Fruit fly (Drosophila melanogaster) whole organism, embryonic: ENCODE data around the gene CG17660.

ENCODE experiments used
- Atf3 ChIP-seq: fragments of 200-800 bp; sonication (Bioruptor generic); optimal IDR thresholded peaks from 3 replicates; lab custom pipeline; 2016; ENCODE audit warnings: missing biosample characterization, missing genetic modification characterization
- CG12769 ChIP-seq: fragments of 200-800 bp; sonication (Bioruptor generic); optimal IDR thresholded peaks from 2 replicates; lab custom pipeline; 2019; ENCODE audit warnings: missing biosample characterization, mild to moderate bottlenecking, missing genetic modification characterization, moderate library complexity
- CG14050 ChIP-seq: fragments of 200-800 bp; sonication (Bioruptor generic); IDR thresholded peaks from 3 replicates; pipeline ENCODE4 v1.3.6; 2022; ENCODE audit warnings: missing biosample characterization, missing genetic modification characterization
- CG14965 ChIP-seq: fragments of 200-800 bp; sonication (Bioruptor generic); optimal IDR thresholded peaks from 2 replicates; lab custom pipeline; 2016; ENCODE audit warnings: missing biosample characterization, missing genetic modification characterization, borderline replicate concordance
- CG17359 ChIP-seq: fragments of 200-800 bp; sonication (Bioruptor generic); optimal IDR thresholded peaks from 3 replicates; lab custom pipeline; 2018; ENCODE audit warnings: missing biosample characterization, mild to moderate bottlenecking, missing genetic modification characterization, moderate library complexity
- CG2116 ChIP-seq: fragments of 200-800 bp; sonication (Bioruptor generic); optimal IDR thresholded peaks from 3 replicates; lab custom pipeline; 2018; ENCODE audit warnings: missing biosample characterization, mild to moderate bottlenecking, missing genetic modification characterization
- CG30403 ChIP-seq: fragments of 200-800 bp; sonication (Bioruptor generic); optimal IDR thresholded peaks from 3 replicates; lab custom pipeline; 2016; ENCODE audit warnings: missing biosample characterization, missing genetic modification characterization
- CG33557 ChIP-seq: fragments of 200-800 bp; sonication (Bioruptor generic); optimal IDR thresholded peaks from 2 replicates; lab custom pipeline; 2019; ENCODE audit warnings: missing biosample characterization, mild to moderate bottlenecking, missing genetic modification characterization, moderate library complexity
- CG42726 ChIP-seq: fragments of 200-800 bp; sonication (Bioruptor generic); IDR thresholded peaks from 2 replicates; pipeline ENCODE4 v1.3.6; 2022; ENCODE audit warnings: missing biosample characterization, missing genetic modification characterization; ENCODE audit not compliant: partially characterized antibody
- CG43689 ChIP-seq: fragments of 200-800 bp; sonication (Bioruptor generic); IDR thresholded peaks from 2 replicates; pipeline ENCODE4 v1.3.6; 2022; ENCODE audit warnings: missing biosample characterization, missing genetic modification characterization
- CG4424 ChIP-seq: fragments of 200-800 bp; sonication (Bioruptor generic); optimal IDR thresholded peaks from 3 replicates; lab custom pipeline; 2016; ENCODE audit warnings: missing biosample characterization, missing genetic modification characterization
- CG6254 ChIP-seq: fragments of 200-800 bp; sonication (Bioruptor generic); optimal IDR thresholded peaks from 3 replicates; lab custom pipeline; 2017; ENCODE audit warnings: mild to moderate bottlenecking, missing biosample characterization, missing genetic modification reagents, missing genetic modification characterization
- CG6765 ChIP-seq: fragments of 200-800 bp; sonication (Bioruptor generic); optimal IDR thresholded peaks from 3 replicates; lab custom pipeline; 2017; ENCODE audit warnings: missing biosample characterization, mild to moderate bottlenecking, missing genetic modification characterization
- CG6813 ChIP-seq: fragments of 200-800 bp; sonication (Bioruptor generic); optimal IDR thresholded peaks from 2 replicates; lab custom pipeline; 2017; ENCODE audit warnings: missing biosample characterization, missing genetic modification characterization, mild to moderate bottlenecking, moderate library complexity, missing genetic modification reagents
- CG7928 ChIP-seq: fragments of 200-800 bp; sonication (Bioruptor generic); optimal IDR thresholded peaks from 2 replicates; lab custom pipeline; 2017; ENCODE audit warnings: missing biosample characterization, mild to moderate bottlenecking, missing genetic modification characterization
- CG8924 ChIP-seq: fragments of 200-800 bp; optimal IDR thresholded peaks from 3 replicates; lab custom pipeline; 2019; ENCODE audit warnings: missing biosample characterization, mild to moderate bottlenecking, missing genetic modification characterization, moderate library complexity
- CG9932 ChIP-seq: fragments of 200-800 bp; sonication (Bioruptor generic); IDR thresholded peaks from 2 replicates; pipeline ENCODE4 v1.3.6; 2022; ENCODE audit warnings: missing biosample characterization, missing genetic modification characterization
- CkIIα-i1 ChIP-seq: fragments of 200-800 bp; sonication (Bioruptor generic); IDR thresholded peaks from 2 replicates; pipeline ENCODE4 v1.3.6; 2022; ENCODE audit warnings: missing biosample characterization, missing genetic modification characterization
- Dek ChIP-seq: fragments of 200-800 bp; sonication (Bioruptor generic); optimal IDR thresholded peaks from 3 replicates; lab custom pipeline; 2019; ENCODE audit warnings: missing biosample characterization, mild to moderate bottlenecking, missing genetic modification characterization, moderate library complexity
- Eip74EF ChIP-seq, 2 experiments: fragments of 200-800 bp in 1 of 2; fragments of >200 bp in 1 of 2; sonication (Bioruptor generic) in 1 of 2; optimal IDR thresholded peaks; 2 replicates each; lab custom pipeline; 2017 to 2019; ENCODE audit warnings: missing biosample characterization in 2 of 2, missing genetic modification characterization in 2 of 2, mild to moderate bottlenecking in 1 of 2, moderate library complexity in 1 of 2
- Fer2 ChIP-seq: fragments of 200-800 bp; sonication (Bioruptor generic); optimal IDR thresholded peaks from 2 replicates; lab custom pipeline; 2018; ENCODE audit warnings: missing biosample characterization, mild to moderate bottlenecking, missing genetic modification characterization, moderate library complexity
- Gsc ChIP-seq: fragments of 200-800 bp; sonication (Bioruptor generic); IDR thresholded peaks from 2 replicates; pipeline ENCODE4 v1.3.6; 2022; ENCODE audit warnings: missing biosample characterization, missing genetic modification characterization
- HHEX ChIP-seq: fragments of 200-800 bp; sonication (Bioruptor generic); optimal IDR thresholded peaks from 3 replicates; lab custom pipeline; 2017; ENCODE audit warnings: missing biosample characterization, mild to moderate bottlenecking, missing genetic modification characterization, missing genetic modification reagents
- HLH4C ChIP-seq: fragments of 200-800 bp; sonication (Bioruptor generic); IDR thresholded peaks from 3 replicates; pipeline ENCODE4 v1.3.6; 2022; ENCODE audit warnings: missing biosample characterization, missing genetic modification characterization; ENCODE audit not compliant: partially characterized antibody
- Kr ChIP-seq: fragments of 200-800 bp; sonication (Bioruptor generic); optimal IDR thresholded peaks from 2 replicates; lab custom pipeline; 2017; ENCODE audit warnings: missing biosample characterization, mild to moderate bottlenecking, missing genetic modification characterization
- MTF-1 ChIP-seq: fragments of 200-800 bp; sonication (Bioruptor generic); optimal IDR thresholded peaks from 2 replicates; lab custom pipeline; 2018; ENCODE audit warnings: missing biosample characterization, mild to moderate bottlenecking, missing genetic modification characterization, borderline replicate concordance
- Meics ChIP-seq: fragments of 200-800 bp; sonication (Bioruptor generic); optimal IDR thresholded peaks from 2 replicates; lab custom pipeline; 2017; ENCODE audit warnings: missing biosample characterization, mild to moderate bottlenecking, missing genetic modification characterization
- NfI ChIP-seq: fragments of 200-800 bp; sonication (Bioruptor generic); optimal IDR thresholded peaks from 3 replicates; lab custom pipeline; 2018; ENCODE audit warnings: missing biosample characterization, mild to moderate bottlenecking, missing genetic modification characterization, moderate library complexity
- Opbp ChIP-seq: fragments of 200-800 bp; sonication (Bioruptor generic); IDR thresholded peaks from 3 replicates; pipeline ENCODE4 v1.3.6; 2022; ENCODE audit warnings: missing biosample characterization, missing genetic modification characterization; ENCODE audit not compliant: partially characterized antibody
- Trl ChIP-seq, 3 experiments: fragments of >200 bp in 2 of 3; fragments of 200-800 bp in 1 of 3; sonication (Bioruptor generic) in 1 of 3; optimal IDR thresholded peaks; 2 replicates in 1 of 3; 3 replicates in 2 of 3; lab custom pipeline; 2016 to 2017; ENCODE audit warnings: missing biosample characterization in 1 of 3, missing genetic modification characterization in 1 of 3
- Usf ChIP-seq: fragments of 200-800 bp; sonication (Bioruptor generic); optimal IDR thresholded peaks from 2 replicates; lab custom pipeline; 2017; ENCODE audit warnings: missing genotype, missing biosample characterization, missing genetic modification characterization
- ac ChIP-seq: fragments of 200-800 bp; sonication (Bioruptor generic); optimal IDR thresholded peaks from 3 replicates; lab custom pipeline; 2017; ENCODE audit warnings: missing biosample characterization, mild to moderate bottlenecking, missing genetic modification characterization
- ase ChIP-seq: fragments of 200-800 bp; sonication (Bioruptor generic); IDR thresholded peaks from 3 replicates; pipeline ENCODE4 v1.3.6; 2022; ENCODE audit warnings: missing biosample characterization, missing genetic modification characterization
- dmrt99B ChIP-seq: fragments of 200-800 bp; sonication (Bioruptor generic); optimal IDR thresholded peaks from 2 replicates; lab custom pipeline; 2018; ENCODE audit warnings: missing biosample characterization, mild to moderate bottlenecking, missing genetic modification characterization, moderate library complexity
- fd96Cb ChIP-seq: fragments of 200-800 bp; sonication (Bioruptor generic); optimal IDR thresholded peaks from 2 replicates; lab custom pipeline; 2018; ENCODE audit warnings: missing biosample characterization, mild to moderate bottlenecking, missing genetic modification characterization, moderate library complexity
- gem ChIP-seq: fragments of 200-800 bp; sonication (Bioruptor generic); optimal IDR thresholded peaks from 2 replicates; lab custom pipeline; 2019; ENCODE audit warnings: missing biosample characterization, mild to moderate bottlenecking, missing genetic modification characterization, moderate library complexity
- ham ChIP-seq: fragments of 200-800 bp; sonication (Bioruptor generic); IDR thresholded peaks from 2 replicates; pipeline ENCODE4 v1.3.6; 2022; ENCODE audit warnings: missing biosample characterization, missing genetic modification characterization
- hth ChIP-seq: fragments of >200 bp; optimal IDR thresholded peaks from 2 replicates; lab custom pipeline; 2017; ENCODE audit warnings: inconsistent platforms
- jigr1 ChIP-seq: fragments of 200-800 bp; sonication (Bioruptor generic); IDR thresholded peaks from 3 replicates; pipeline ENCODE4 v1.3.6; 2022; ENCODE audit warnings: missing biosample characterization, missing genetic modification characterization
- lbe ChIP-seq: fragments of 200-800 bp; sonication (Bioruptor generic); optimal IDR thresholded peaks from 2 replicates; lab custom pipeline; 2016; ENCODE audit warnings: missing biosample characterization, mild to moderate bottlenecking, missing genetic modification characterization
- mirr ChIP-seq: fragments of 200-800 bp; sonication (Bioruptor generic); optimal IDR thresholded peaks from 3 replicates; lab custom pipeline; 2018; ENCODE audit warnings: missing biosample characterization, mild to moderate bottlenecking, missing genetic modification characterization
- odd ChIP-seq: fragments of 200-800 bp; sonication (Bioruptor generic); optimal IDR thresholded peaks from 2 replicates; lab custom pipeline; 2017; ENCODE audit warnings: missing biosample characterization, mild to moderate bottlenecking, missing genetic modification characterization
- otp ChIP-seq: fragments of 200-800 bp; sonication (Bioruptor generic); IDR thresholded peaks from 3 replicates; pipeline ENCODE4, ENCODE4 v1.3.6; 2022; ENCODE audit warnings: missing biosample characterization, missing genetic modification characterization
- psq ChIP-seq: fragments of 200-800 bp; sonication (Bioruptor generic); optimal IDR thresholded peaks from 2 replicates; lab custom pipeline; 2017; ENCODE audit warnings: missing biosample characterization, missing genetic modification characterization
- slbo ChIP-seq: fragments of 200-800 bp; sonication (Bioruptor generic); IDR thresholded peaks from 2 replicates; pipeline ENCODE4 v1.3.6; 2022; ENCODE audit warnings: missing biosample characterization, missing genetic modification characterization
- tio ChIP-seq: fragments of 200-800 bp; sonication (Bioruptor generic); optimal IDR thresholded peaks from 2 replicates; lab custom pipeline; 2017; ENCODE audit warnings: missing biosample characterization, missing genetic modification characterization, inconsistent platforms
- tx ChIP-seq: fragments of 200-800 bp; sonication (Bioruptor generic); optimal IDR thresholded peaks from 2 replicates; lab custom pipeline; 2016; ENCODE audit warnings: missing biosample characterization, missing genetic modification characterization
- usp ChIP-seq: fragments of >200 bp; optimal IDR thresholded peaks from 2 replicates; lab custom pipeline; 2017; ENCODE audit warnings: missing biosample characterization, missing genetic modification characterization
- vfl ChIP-seq: fragments of 200-800 bp; sonication (Bioruptor generic); optimal IDR thresholded peaks from 2 replicates; lab custom pipeline; 2016; ENCODE audit warnings: missing biosample characterization, missing genetic modification characterization

The CG17660 gene

DNA sequence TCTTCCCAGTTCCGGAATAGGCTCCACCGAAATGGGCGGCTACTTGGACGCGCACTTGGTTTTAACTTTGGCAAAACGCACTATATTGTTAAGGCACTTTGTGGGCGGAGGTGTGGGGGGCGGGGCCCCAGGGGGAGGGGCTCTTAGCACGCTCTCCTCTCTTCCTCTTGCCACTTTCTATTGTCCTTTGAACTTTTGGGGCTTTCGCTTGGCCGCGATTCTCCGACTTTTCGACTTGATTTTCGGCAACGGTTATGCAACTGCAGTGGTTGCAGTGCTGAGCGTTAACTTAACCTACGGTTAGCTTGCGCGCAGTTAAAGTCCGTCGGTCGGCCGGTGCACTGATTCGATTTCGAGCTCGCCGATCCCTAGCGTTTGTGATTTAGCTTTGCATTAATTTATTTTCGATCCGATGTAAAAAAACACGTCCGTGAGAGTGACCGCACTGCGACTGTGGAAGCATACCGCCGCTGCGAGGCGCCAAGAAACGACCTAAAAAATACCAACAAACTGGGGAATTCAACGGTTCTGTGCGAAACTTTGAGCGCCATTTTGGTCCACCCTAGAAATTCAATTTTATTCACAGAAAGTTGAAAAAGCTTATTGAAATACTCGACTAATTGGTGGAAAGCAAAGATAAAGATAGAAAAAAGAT, 13.8 kb upstream of the CG17660 start, which contains the start of gene Rim2 (continued):
- TF ChIP-seq CG6254 (GFP tag; lab: Kevin White, UChicago) = no peak
- TF ChIP-seq CG7928 (GFP tag; lab: Kevin White, UChicago) = no peak
- TF ChIP-seq odd (GFP tag; lab: Kevin White, UChicago) = no peak
- TF ChIP-seq tx (GFP tag; lab: Kevin White, UChicago) = no peak
- no peak for TF ChIP-seq otp (GFP tag; lab: Robert Waterston, UW)
- no peak for TF ChIP-seq CG33557
- no peak for TF ChIP-seq HHEX (GFP tag; lab: Kevin White, UChicago)
- TF ChIP-seq CG12769 = peak; percentile 22
- peak; percentile 39 for TF ChIP-seq mirr (GFP tag; lab: Kevin White, UChicago)
- no peak for TF ChIP-seq dmrt99B (tag; lab: Kevin White, UChicago)
- TF ChIP-seq CG42726 = peak; percentile 34; the same call in 1 of the 2 replicates
- no peak for TF ChIP-seq psq (GFP tag; lab: Kevin White, UChicago)
- TF ChIP-seq usp = no peak
- TF ChIP-seq Trl (optimal IDR thresholded peaks at IDR 0.05; lab: Kevin White, UChicago) = no peak
- peak; percentile 22 for TF ChIP-seq Trl (GFP tag; optimal IDR thresholded peaks at IDR 0.05; lab: Kevin White, UChicago)
- no peak for TF ChIP-seq ac (GFP tag; lab: Kevin White, UChicago)
- TF ChIP-seq CG4424 (GFP tag; lab: Kevin White, UChicago) = no peak
- no peak for TF ChIP-seq gem (tag; lab: Kevin White, UChicago)
- TF ChIP-seq CG43689 (GFP tag; lab: Robert Waterston, UW) = no peak
- TF ChIP-seq NfI = no peak
- TF ChIP-seq CG2116 (GFP tag; lab: Kevin White, UChicago) = peak; percentile 26
- TF ChIP-seq CG9932 = 0 out of 2 replicates have a peak, but pooled peaks have one; percentile 25
- TF ChIP-seq Dek (tag; lab: Kevin White, UChicago) = peak; percentile 12
- no peak for TF ChIP-seq Atf3 (GFP tag; lab: Kevin White, UChicago)
- TF ChIP-seq Fer2 = no peak
- no peak for TF ChIP-seq fd96Cb (tag; lab: Kevin White, UChicago)
- 0 out of 2 replicates have a peak, but pooled peaks have one; percentile 31 for TF ChIP-seq slbo (GFP tag; lab: Robert Waterston, UW)
- TF ChIP-seq CG14965 (GFP tag; lab: Kevin White, UChicago) = no peak
- TF ChIP-seq Opbp (GFP tag; lab: Robert Waterston, UW) = peak; percentile 47; the same call in 1 of the 3 replicates
- no peak for TF ChIP-seq HLH4C
- no peak for TF ChIP-seq Usf (GFP tag; lab: Kevin White, UChicago)
- TF ChIP-seq CkIIα-i1 = no peak
- TF ChIP-seq CG6765 = peak; percentile 10
- TF ChIP-seq CG17359 (tag; lab: Kevin White, UChicago) = no peak
- TF ChIP-seq lbe (GFP tag; lab: Kevin White, UChicago) = no peak
- TF ChIP-seq jigr1 = no peak
- TF ChIP-seq MTF-1 (GFP tag; lab: Kevin White, UChicago) = no peak
- no peak for TF ChIP-seq hth (lab: Kevin White, UChicago)
- peak; percentile 25 for TF ChIP-seq vfl (GFP tag; lab: Kevin White, UChicago)
- no peak for TF ChIP-seq CG6813 (GFP tag; lab: Kevin White, UChicago)
- TF ChIP-seq Kr (GFP tag; lab: Kevin White, UChicago) = no peak
- no peak for TF ChIP-seq ham
- no peak for TF ChIP-seq Eip74EF (GFP tag; optimal IDR thresholded peaks at IDR 0.05; lab: Kevin White, UChicago)
- TF ChIP-seq tio (GFP tag; lab: Kevin White, UChicago) = no peak
- TF ChIP-seq CG30403 (GFP tag; lab: Kevin White, UChicago) = no peak
- TF ChIP-seq Gsc (GFP tag; lab: Robert Waterston, UW) = no peak
- peak; percentile 13 for TF ChIP-seq Meics (GFP tag; lab: Kevin White, UChicago)
- TF ChIP-seq ase = no peak
- TF ChIP-seq CG14050 = no peak
- peak; percentile 11 for TF ChIP-seq CG8924 (tag; lab: Kevin White, UChicago)
